4 worm cellular contexts compared by ENCODE assay signal in genomic region chrIII:6145309-6145708, ce11.
A peak's percentile ranks its signal among the peaks of the same experiment; 100 is the strongest.
TF ChIP-seq lines count a peak whose summit lies in the region.

No protein-coding gene starts in this region.

TF ChIP-seq in whole organism, L1 larva, 84 proteins besides CTCF, POLR2A, EP300 and RAD21 (continued from another document and continues in another):
- TF ChIP-seq nhr-85 (tag; lab: Kevin White, UChicago) = peak; percentile 88
- no peak for TF ChIP-seq dsc-1 (tag; optimal IDR thresholded peaks at IDR 0.05; lab: Kevin White, UChicago)
- no peak for TF ChIP-seq lir-3 (tag; optimal IDR thresholded peaks at IDR 0.05; lab: Kevin White, UChicago; ENCODE audit: poor library complexity)
- no peak for TF ChIP-seq isw-1 (GFP tag; IDR thresholded peaks at IDR 0.05; lab: Robert Waterston, UW)
- no peak for TF ChIP-seq hlh-4 (tag; optimal IDR thresholded peaks at IDR 0.05; lab: Kevin White, UChicago)
- TF ChIP-seq egl-13 (tag; optimal IDR thresholded peaks at IDR 0.05; lab: Kevin White, UChicago) = no peak
- TF ChIP-seq zip-4 (GFP tag; optimal IDR thresholded peaks at IDR 0.05; lab: Kevin White, UChicago) = no peak
- peak; percentile 73 for TF ChIP-seq blmp-1 (tag; optimal IDR thresholded peaks at IDR 0.05; lab: Kevin White, UChicago)
- no peak for TF ChIP-seq elt-2 (tag; optimal IDR thresholded peaks at IDR 0.05; lab: Kevin White, UChicago)
- no peak for TF ChIP-seq nhr-28 (tag; optimal IDR thresholded peaks at IDR 0.05; lab: Kevin White, UChicago)
- no peak for TF ChIP-seq vab-15 (tag; optimal IDR thresholded peaks at IDR 0.05; lab: Kevin White, UChicago)
- TF ChIP-seq snu-23 (GFP tag; optimal IDR thresholded peaks at IDR 0.05; lab: Kevin White, UChicago) = peak; percentile 37
- no peak for TF ChIP-seq unc-86 (tag; optimal IDR thresholded peaks at IDR 0.05; lab: Kevin White, UChicago)
- TF ChIP-seq mdl-1 (tag; optimal IDR thresholded peaks at IDR 0.05; lab: Kevin White, UChicago) = peak in 1 of 2 experiments; percentile 55
- no peak for TF ChIP-seq ces-1 (GFP tag; optimal IDR thresholded peaks at IDR 0.05; lab: Kevin White, UChicago)
- TF ChIP-seq ceh-90 (tag; optimal IDR thresholded peaks at IDR 0.05; lab: Kevin White, UChicago) = no peak
- no peak for TF ChIP-seq Y116A8C.19 (tag; optimal IDR thresholded peaks at IDR 0.05; lab: Kevin White, UChicago; ENCODE audit: borderline replicate concordance)
- TF ChIP-seq ceh-88 (GFP tag; IDR thresholded peaks at IDR 0.05; lab: Robert Waterston, UW) = no peak
- TF ChIP-seq lsy-2 (tag; optimal IDR thresholded peaks at IDR 0.05; lab: Kevin White, UChicago) = peak in 1 of 2 experiments; percentile 4
- TF ChIP-seq ama-1 (optimal IDR thresholded peaks at IDR 0.05; lab: Kevin White, UChicago) = no peak
- TF ChIP-seq nhr-71 (tag; optimal IDR thresholded peaks at IDR 0.05; lab: Kevin White, UChicago) = peak; percentile 55
- TF ChIP-seq nhr-19 (GFP tag; conservative IDR thresholded peaks at IDR 0.05; lab: Robert Waterston, UW) = peak; percentile 67
- TF ChIP-seq unc-130 (tag; optimal IDR thresholded peaks at IDR 0.05; lab: Kevin White, UChicago) = peak; percentile 38
- no peak for TF ChIP-seq ets-5 (GFP tag; IDR thresholded peaks at IDR 0.05; lab: Robert Waterston, UW)
- TF ChIP-seq unc-30 (tag; optimal IDR thresholded peaks at IDR 0.05; lab: Kevin White, UChicago) = no peak
- TF ChIP-seq mef-2 (tag; optimal IDR thresholded peaks at IDR 0.05; lab: Kevin White, UChicago) = no peak
- no peak for TF ChIP-seq swsn-7 (tag; optimal IDR thresholded peaks at IDR 0.05; lab: Kevin White, UChicago)
- no peak for TF ChIP-seq efl-1 (optimal IDR thresholded peaks at IDR 0.05; lab: Kevin White, UChicago)
- peak in 1 of 2 experiments; percentile 72 for TF ChIP-seq efl-1 (GFP tag; optimal IDR thresholded peaks at IDR 0.05 in 1 of 2; lab: Kevin White, UChicago)
- TF ChIP-seq lin-35 (GFP tag; optimal IDR thresholded peaks at IDR 0.05; lab: Kevin White, UChicago) = peak in 1 of 2 experiments; percentile 45
- TF ChIP-seq ceh-82 (tag; optimal IDR thresholded peaks at IDR 0.05; lab: Kevin White, UChicago) = no peak
- no peak for TF ChIP-seq ceh-8 (GFP tag; optimal IDR thresholded peaks at IDR 0.05; lab: Kevin White, UChicago)
- TF ChIP-seq sup-37 (GFP tag; optimal IDR thresholded peaks at IDR 0.05; lab: Kevin White, UChicago) = no peak
- no peak for TF ChIP-seq ztf-11 (tag; optimal IDR thresholded peaks at IDR 0.05; lab: Kevin White, UChicago)

TF ChIP-seq in whole organism, L2 larva, 48 proteins besides CTCF, POLR2A, EP300 and RAD21 (continued from another document):
- no peak for TF ChIP-seq ZK546.5 (tag; optimal IDR thresholded peaks at IDR 0.05; lab: Kevin White, UChicago)
- no peak for TF ChIP-seq nhr-237 (tag; optimal IDR thresholded peaks at IDR 0.05; lab: Kevin White, UChicago)
- TF ChIP-seq gmeb-1 (tag; optimal IDR thresholded peaks at IDR 0.05; lab: Kevin White, UChicago) = no peak
TF ChIP-seq in whole organism, L2 larva: peak in this region for 8.

TF ChIP-seq in whole organism, L3 larva, 47 proteins besides CTCF, POLR2A, EP300 and RAD21 (continued from another document):
- no peak for TF ChIP-seq nhr-67 (tag; optimal IDR thresholded peaks at IDR 0.05; lab: Kevin White, UChicago)
- TF ChIP-seq lin-15B (tag; optimal IDR thresholded peaks at IDR 0.05; lab: Kevin White, UChicago) = no peak
- no peak for TF ChIP-seq fkh-10 (GFP tag; optimal IDR thresholded peaks at IDR 0.05; lab: Kevin White, UChicago)
- no peak for TF ChIP-seq lin-39 (tag; optimal IDR thresholded peaks at IDR 0.05; lab: Kevin White, UChicago)
- no peak for TF ChIP-seq snpc-4 (tag; optimal IDR thresholded peaks at IDR 0.05; lab: Kevin White, UChicago)
- no peak for TF ChIP-seq nhr-77 (tag; optimal IDR thresholded peaks at IDR 0.05; lab: Kevin White, UChicago)
- TF ChIP-seq egl-5 (tag; optimal IDR thresholded peaks at IDR 0.05; lab: Kevin White, UChicago) = no peak
- no peak for TF ChIP-seq ztf-4 (tag; optimal IDR thresholded peaks at IDR 0.05; lab: Kevin White, UChicago)
- TF ChIP-seq egl-27 (tag; optimal IDR thresholded peaks at IDR 0.05; lab: Kevin White, UChicago) = no peak
- no peak for TF ChIP-seq mml-1 (tag; optimal IDR thresholded peaks at IDR 0.05; lab: Kevin White, UChicago)
- TF ChIP-seq nhr-23 (tag; optimal IDR thresholded peaks at IDR 0.05; lab: Kevin White, UChicago) = peak; percentile 82
- TF ChIP-seq tbx-2 (tag; optimal IDR thresholded peaks at IDR 0.05; lab: Kevin White, UChicago) = no peak
- TF ChIP-seq hmg-11 (tag; optimal IDR thresholded peaks at IDR 0.05; lab: Kevin White, UChicago) = no peak
- no peak for TF ChIP-seq lsy-12 (tag; optimal IDR thresholded peaks at IDR 0.05; lab: Kevin White, UChicago)
- TF ChIP-seq nhr-25 (tag; optimal IDR thresholded peaks at IDR 0.05; lab: Kevin White, UChicago) = peak; percentile 49
- no peak for TF ChIP-seq eor-1 (tag; optimal IDR thresholded peaks at IDR 0.05; lab: Kevin White, UChicago)
- TF ChIP-seq ama-1 (optimal IDR thresholded peaks at IDR 0.05; lab: Kevin White, UChicago) = peak; percentile 6
- TF ChIP-seq sea-2 (GFP tag; optimal IDR thresholded peaks at IDR 0.05; lab: Kevin White, UChicago) = no peak
- TF ChIP-seq nhr-43 (tag; optimal IDR thresholded peaks at IDR 0.05; lab: Kevin White, UChicago; ENCODE audit: poor library complexity, severe bottlenecking) = peak; percentile 72
- no peak for TF ChIP-seq zag-1 (tag; optimal IDR thresholded peaks at IDR 0.05; lab: Kevin White, UChicago)
- no peak for TF ChIP-seq nhr-12 (tag; optimal IDR thresholded peaks at IDR 0.05; lab: Kevin White, UChicago)
- TF ChIP-seq fos-1 (tag; optimal IDR thresholded peaks at IDR 0.05; lab: Kevin White, UChicago) = no peak
- TF ChIP-seq mdl-1 (tag; optimal IDR thresholded peaks at IDR 0.05; lab: Kevin White, UChicago) = no peak
- no peak for TF ChIP-seq R02D3.7 (tag; optimal IDR thresholded peaks at IDR 0.05; lab: Kevin White, UChicago)
- no peak for TF ChIP-seq nhr-237 (tag; optimal IDR thresholded peaks at IDR 0.05; lab: Kevin White, UChicago)
- TF ChIP-seq nhr-11 (tag; optimal IDR thresholded peaks at IDR 0.05; lab: Kevin White, UChicago) = no peak
TF ChIP-seq in whole organism, L3 larva: peak in this region for 7.

TF ChIP-seq in whole organism, L4 larva, 104 proteins besides CTCF, POLR2A, EP300 and RAD21 (continued from another document):
- no peak for TF ChIP-seq sdz-12 (GFP tag; optimal IDR thresholded peaks at IDR 0.05; lab: Kevin White, UChicago)
- peak; percentile 60 for TF ChIP-seq mxl-3 (GFP tag; optimal IDR thresholded peaks at IDR 0.05; lab: Kevin White, UChicago)
- TF ChIP-seq lin-38 (GFP tag; IDR thresholded peaks at IDR 0.05; lab: Robert Waterston, UW) = no peak
- peak; percentile 28 for TF ChIP-seq dve-1 (tag; optimal IDR thresholded peaks at IDR 0.05; lab: Kevin White, UChicago; ENCODE audit: insufficient read depth)
- TF ChIP-seq egl-27 (tag; optimal IDR thresholded peaks at IDR 0.05; lab: Kevin White, UChicago) = no peak
